Fruit fly (Drosophila melanogaster): ENCODE data around the gene Ccdc85.
A peak's percentile ranks its signal among the peaks of the same experiment; 100 is the strongest.

Gene Ccdc85

dm6 chr2L:2992664-2993174, 6.4 kb upstream of the Ccdc85 start, which contains the start of the genes okr and CG3558 (continued):
- peak; percentile 66; the same call in 2 of the 3 replicates for TF ChIP-seq hb (GFP tag; IDR thresholded peaks at IDR 0.05; ENCODE audit: partially characterized antibody)
- no peak for TF ChIP-seq H15 (GFP tag; IDR thresholded peaks at IDR 0.05)
- TF ChIP-seq Dip3 (GFP tag; optimal IDR thresholded peaks at IDR 0.05): no peak
- peak; percentile 23 for TF ChIP-seq CG2120 (GFP tag; optimal IDR thresholded peaks at IDR 0.05)
- TF ChIP-seq BEAF-32 (GFP tag; optimal IDR thresholded peaks at IDR 0.05): peak; percentile 87
- TF ChIP-seq CG4707 (GFP tag; optimal IDR thresholded peaks at IDR 0.05): peak; percentile 10
- peak; percentile 1 for TF ChIP-seq CG18262 (tag; optimal IDR thresholded peaks at IDR 0.05)
- no peak for TF ChIP-seq shn (GFP tag; optimal IDR thresholded peaks at IDR 0.05)
- no peak for TF ChIP-seq crol (GFP tag; IDR thresholded peaks at IDR 0.05)
- peak; percentile 82 for TF ChIP-seq CG1603 (tag; optimal IDR thresholded peaks at IDR 0.05)
- peak; percentile 57 for TF ChIP-seq gfzf (GFP tag; optimal IDR thresholded peaks at IDR 0.05)
- no peak for TF ChIP-seq al (GFP tag; IDR thresholded peaks at IDR 0.05)
- peak; percentile 9 for TF ChIP-seq CG12391 (tag; optimal IDR thresholded peaks at IDR 0.05)
- TF ChIP-seq chif (GFP tag; optimal IDR thresholded peaks at IDR 0.05): no peak
- TF ChIP-seq CG7963 (GFP tag; IDR thresholded peaks at IDR 0.05; ENCODE audit: partially characterized antibody): peak; percentile 58; the same call in 2 of the 3 replicates
- peak; percentile 91 for TF ChIP-seq unc-4 (GFP tag; IDR thresholded peaks at IDR 0.05; ENCODE audit: partially characterized antibody)
- peak; percentile 18 for TF ChIP-seq CG12659 (GFP tag; optimal IDR thresholded peaks at IDR 0.05)
- TF ChIP-seq bbx (GFP tag; IDR thresholded peaks at IDR 0.05; ENCODE audit: partially characterized antibody): peak; percentile 78
- 0 out of 2 replicates have a peak, but pooled peaks have one; percentile 9 for TF ChIP-seq vvl (GFP tag; IDR thresholded peaks at IDR 0.05)
- peak; percentile 73 for TF ChIP-seq Blimp-1 (GFP tag; optimal IDR thresholded peaks at IDR 0.05)
- peak; percentile 88 for TF ChIP-seq E2f2 (GFP tag; IDR thresholded peaks at IDR 0.05)
- peak; percentile 83 for TF ChIP-seq CG9797 (GFP tag; optimal IDR thresholded peaks at IDR 0.05)
- TF ChIP-seq Sin3A (optimal IDR thresholded peaks at IDR 0.05): peak; percentile 63
- peak; percentile 83 for TF ChIP-seq amos (GFP tag; IDR thresholded peaks at IDR 0.05; ENCODE audit: partially characterized antibody)
- peak in 1 of 2 experiments; percentile 1 for TF ChIP-seq Pdp1 (GFP tag; optimal IDR thresholded peaks at IDR 0.05)
- TF ChIP-seq ato (GFP tag; IDR thresholded peaks at IDR 0.05; ENCODE audit: partially characterized antibody): peak; percentile 25; the same call in 1 of the 2 replicates
- peak; percentile 47; the same call in 2 of the 3 replicates for TF ChIP-seq row (GFP tag; IDR thresholded peaks at IDR 0.05)
- TF ChIP-seq hbn (GFP tag; IDR thresholded peaks at IDR 0.05; ENCODE audit: partially characterized antibody): peak; percentile 80
- TF ChIP-seq CG6254 (GFP tag; optimal IDR thresholded peaks at IDR 0.05): peak; percentile 0
- peak; percentile 83 for TF ChIP-seq phol (tag; optimal IDR thresholded peaks at IDR 0.05)
- peak; percentile 76 for TF ChIP-seq vnd (GFP tag; IDR thresholded peaks at IDR 0.05; ENCODE audit: partially characterized antibody)
- TF ChIP-seq tna (GFP tag; IDR thresholded peaks at IDR 0.05; ENCODE audit: partially characterized antibody): peak; percentile 47; the same call in 1 of the 2 replicates
- peak; percentile 24 for TF ChIP-seq CG8924 (tag; optimal IDR thresholded peaks at IDR 0.05)
- peak; percentile 86 for TF ChIP-seq Dp (GFP tag; optimal IDR thresholded peaks at IDR 0.05)
- peak; percentile 94 for TF ChIP-seq pfk (GFP tag; optimal IDR thresholded peaks at IDR 0.05)
- peak; percentile 29 for TF ChIP-seq fd64A (GFP tag; optimal IDR thresholded peaks at IDR 0.05)
- peak; percentile 48 for TF ChIP-seq Ets97D (GFP tag; optimal IDR thresholded peaks at IDR 0.05)
- TF ChIP-seq CG10267 (tag; optimal IDR thresholded peaks at IDR 0.05): peak; percentile 54
- peak; percentile 70; the same call in 1 of the 3 replicates for TF ChIP-seq zen2 (GFP tag; IDR thresholded peaks at IDR 0.05; ENCODE audit: partially characterized antibody)
- TF ChIP-seq CG34224 (GFP tag; IDR thresholded peaks at IDR 0.05; ENCODE audit: partially characterized antibody): peak; percentile 94
- no peak for TF ChIP-seq otp (GFP tag; IDR thresholded peaks at IDR 0.05)
- peak; percentile 81 for TF ChIP-seq CG14860 (GFP tag; IDR thresholded peaks at IDR 0.05; ENCODE audit: partially characterized antibody)
- no peak for TF ChIP-seq crc (GFP tag; optimal IDR thresholded peaks at IDR 0.05)
- TF ChIP-seq Elba2 (GFP tag; optimal IDR thresholded peaks at IDR 0.05): peak; percentile 47
- TF ChIP-seq Xbp1 (GFP tag; optimal IDR thresholded peaks at IDR 0.05): no peak
- peak; percentile 74 for TF ChIP-seq Bgb (GFP tag; IDR thresholded peaks at IDR 0.05; ENCODE audit: partially characterized antibody)
- no peak for TF ChIP-seq chinmo (GFP tag; IDR thresholded peaks at IDR 0.05; ENCODE audit: partially characterized antibody)

Measured in whole organism, embryonic.